Worm (Caenorhabditis elegans) whole organism, dauer: ENCODE data around the gene msp-31.
"Not testable (repeated sequence)": the region's sequence is repeated elsewhere in the genome, so short reads cannot be mapped to it uniquely, and the experiment has no call there.

Source experiments
- unc-62 ChIP-seq: sonication (generic microtip); optimal IDR thresholded peaks from 2 replicates; lab custom pipeline; 2017; ENCODE audit warnings: missing biosample characterization, missing genetic modification reagents, missing genetic modification characterization

The msp-31 gene

DNA sequence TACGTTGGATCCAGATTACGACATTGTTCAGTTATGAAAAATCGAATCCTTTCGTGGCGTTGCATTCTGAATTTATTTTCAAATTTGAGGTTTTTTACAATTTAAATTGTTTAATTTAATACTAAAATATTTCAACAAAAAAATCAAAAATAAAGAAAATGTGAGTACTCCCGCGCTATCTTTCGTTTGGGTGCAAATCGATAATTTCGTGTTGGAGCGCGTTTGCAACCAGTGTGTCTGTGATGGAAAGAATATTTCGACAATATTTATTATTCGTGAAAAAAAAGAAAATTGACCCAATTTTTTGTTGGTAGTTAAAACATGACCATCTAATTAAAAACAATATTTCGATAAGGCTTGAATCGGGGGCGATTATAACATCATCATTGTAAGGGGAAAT lies 14.3 kb downstream of the msp-31 start, which contains the start of gene R05F9.9:
TSS of gene R05F9.9 (minus strand) at position 66 of the 400 bp plus-strand sequence.
- TF ChIP-seq unc-62 (GFP tag; lab: Kevin White, UChicago), result no peak

ce11 chrII:4898529-4898928 lies 17.8 kb downstream of the msp-31 start, which contains the start of gene msp-32:
Gene msp-32, plus strand, starts transcription at chrII:4898829.
- not testable (repeated sequence) for TF ChIP-seq unc-62 (GFP tag; lab: Kevin White, UChicago)

DNA sequence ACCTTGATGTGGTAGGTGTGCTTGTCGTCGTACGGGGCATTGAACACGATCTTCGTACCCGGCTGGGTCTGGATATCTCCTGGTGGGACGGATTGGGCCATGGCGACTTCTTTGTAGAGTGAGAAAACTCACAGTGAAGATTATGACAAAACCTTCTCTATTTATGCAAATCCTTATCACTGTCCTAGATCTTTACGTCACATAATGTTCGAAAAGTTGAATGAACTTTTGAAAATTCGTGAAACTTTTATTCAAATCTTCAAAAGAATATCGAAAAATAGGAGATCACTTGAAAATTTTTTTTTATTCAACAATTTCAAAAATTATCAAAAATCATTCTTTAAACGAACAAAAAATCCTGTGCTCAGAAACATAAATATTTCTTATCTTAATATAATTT lies 23.8 kb downstream of the msp-31 start, which contains the start of gene msp-33:
TSS of gene msp-33 (minus strand) at position 101 of the 400 bp plus-strand sequence.
- TF ChIP-seq unc-62 (GFP tag; lab: Kevin White, UChicago), result no peak

ce11 chrII:4891012-4891775 lies 25.2 kb downstream of the msp-31 start, which contains the start of gene gst-9:
Gene gst-9, plus strand, starts transcription at chrII:4891585.
- no peak for TF ChIP-seq unc-62 (GFP tag; lab: Kevin White, UChicago)

DNA sequence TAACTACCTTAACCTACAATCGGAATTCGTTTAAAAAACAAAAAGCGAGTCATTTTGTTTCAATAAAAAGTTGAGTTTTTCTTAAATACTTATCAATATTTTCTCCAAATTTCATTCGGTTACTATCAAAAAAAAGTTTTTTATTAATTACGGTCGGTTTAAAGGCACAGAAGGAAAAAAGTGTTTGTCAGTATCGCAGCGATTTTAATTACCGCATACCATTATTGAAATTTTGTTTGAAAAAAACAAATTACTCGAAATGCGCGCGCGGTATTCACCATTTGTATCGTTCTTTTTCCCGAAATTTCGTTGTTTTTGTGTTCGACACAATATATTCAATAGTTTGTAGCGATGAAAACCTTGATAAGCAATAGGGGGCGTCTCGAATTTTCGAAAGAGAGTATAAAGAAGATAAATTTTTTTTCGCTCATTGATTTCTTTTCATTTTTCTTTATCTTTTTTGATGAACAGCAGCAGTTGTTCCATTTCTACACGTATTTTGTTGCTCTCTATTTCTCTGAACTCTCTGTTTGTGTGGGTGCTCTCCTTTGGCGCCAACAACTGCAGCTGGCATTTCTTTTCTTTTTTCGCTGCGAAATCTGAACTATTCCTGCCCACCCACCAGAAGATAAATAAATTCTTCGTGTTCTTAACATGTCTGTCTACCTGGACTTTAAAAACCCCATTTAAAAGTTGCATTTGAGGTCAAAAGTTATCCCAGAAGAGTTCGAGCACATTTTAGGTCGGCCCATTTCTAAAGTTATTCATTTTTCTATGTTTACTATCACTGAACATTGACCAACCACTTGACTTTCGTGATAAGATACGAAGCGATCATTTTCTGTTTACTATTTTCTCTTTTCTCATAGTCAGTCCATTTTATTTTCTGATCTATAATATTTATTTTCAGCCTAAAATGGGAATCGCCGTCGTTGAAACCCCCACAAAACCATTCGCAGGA lies 27.6 kb downstream of the msp-31 start, which contains the start of gene pgm-1:
TSS of gene pgm-1 (plus strand) at position 911 of the 961 bp plus-strand sequence.
- no peak for TF ChIP-seq unc-62 (GFP tag; lab: Kevin White, UChicago)

- TF ChIP-seq unc-62 (GFP tag; lab: Kevin White, UChicago), result no peak
Observed at ce11 chrII:4885976-4886375, 30.4 kb downstream of the msp-31 start, which contains the start of gene R05F9.7. Gene R05F9.7, plus strand, starts transcription at chrII:4886276.

ce11 chrII:4884403-4884802 lies 32.0 kb downstream of the msp-31 start:
- TF ChIP-seq unc-62 (GFP tag; lab: Kevin White, UChicago), result no peak

DNA sequence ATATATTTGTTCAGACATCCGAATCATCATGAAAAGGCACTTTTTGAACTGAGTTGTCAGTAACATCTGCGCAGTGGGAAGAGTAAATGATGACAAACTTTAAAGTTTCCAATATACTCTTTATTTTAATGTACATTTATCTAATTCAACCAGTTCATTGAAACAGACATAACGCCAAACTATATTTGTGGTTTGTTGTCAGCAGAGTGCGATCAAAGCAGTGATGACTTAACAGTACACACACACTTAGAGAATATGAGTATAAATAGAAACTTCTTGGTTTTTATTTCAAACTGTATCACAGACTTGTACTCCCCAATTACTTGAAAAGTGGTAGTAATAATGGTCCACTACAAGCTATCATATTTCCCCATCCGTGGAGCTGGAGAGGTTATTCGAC lies 33.0 kb downstream of the msp-31 start, which contains the start of gene gst-8:
TSS of gene gst-8 (plus strand) at position 301 of the 400 bp plus-strand sequence.
- no peak for TF ChIP-seq unc-62 (GFP tag; lab: Kevin White, UChicago)

DNA sequence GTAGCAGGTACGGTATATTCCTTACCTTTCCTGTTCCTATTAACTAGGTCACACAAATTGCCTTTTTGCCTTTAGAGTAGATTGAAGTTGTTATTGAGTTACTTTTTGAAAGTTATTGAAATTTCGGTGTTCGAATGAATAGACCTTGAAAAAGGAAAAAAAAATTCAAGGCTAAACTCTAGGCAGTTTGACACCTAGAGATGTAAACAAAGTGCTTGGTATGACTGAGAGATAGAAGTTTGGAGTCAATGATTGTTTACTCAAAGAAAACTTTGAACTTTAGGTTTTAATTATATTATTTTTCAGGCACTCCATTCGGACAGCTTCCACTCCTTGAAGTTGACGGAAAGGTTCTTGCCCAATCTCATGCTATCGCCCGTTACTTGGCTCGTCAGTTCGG lies 33.9 kb downstream of the msp-31 start:
- no peak for TF ChIP-seq unc-62 (GFP tag; lab: Kevin White, UChicago)

DNA sequence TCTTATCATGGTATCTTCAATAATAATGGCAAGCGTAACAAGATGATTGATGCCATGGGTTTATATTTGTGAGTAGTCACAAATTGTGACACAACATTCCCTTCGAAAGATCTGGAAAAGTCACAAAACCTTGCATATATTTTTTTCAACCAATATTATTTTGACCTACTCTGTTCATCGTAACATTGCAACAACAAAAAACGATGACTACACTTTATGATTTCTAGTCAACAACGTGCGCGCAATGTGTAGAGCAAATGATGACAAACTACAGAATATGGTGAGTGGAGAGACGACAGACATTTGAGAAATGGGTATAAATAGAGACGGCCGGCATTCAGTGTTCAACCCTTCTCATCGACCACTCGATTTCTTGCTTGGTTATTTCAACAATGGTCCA lies 34.6 kb downstream of the msp-31 start, which contains the start of gene gst-7:
TSS of gene gst-7 (plus strand) at position 336 of the 400 bp plus-strand sequence.
- no peak for TF ChIP-seq unc-62 (GFP tag; lab: Kevin White, UChicago)

DNA sequence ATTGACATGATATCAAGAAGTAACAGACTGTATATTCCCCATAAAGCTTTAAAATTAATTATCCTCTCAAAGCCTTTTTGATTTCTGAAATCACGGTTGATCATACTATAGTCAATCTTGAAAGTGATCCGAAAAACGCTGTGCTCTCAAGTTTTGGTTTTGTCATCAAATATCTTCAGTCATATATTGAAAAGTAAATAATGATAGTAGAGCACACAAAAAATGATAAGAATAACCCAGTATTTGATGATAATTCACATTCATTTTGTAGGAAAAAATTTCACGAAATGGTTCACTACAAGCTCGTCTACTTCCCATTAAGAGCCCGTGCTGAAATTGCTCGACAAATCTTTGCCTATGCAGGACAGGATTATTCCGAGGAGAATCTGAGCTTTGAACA lies 36.7 kb downstream of the msp-31 start, which contains the start of gene gst-6:
TSS of gene gst-6 (plus strand) at position 263 of the 400 bp plus-strand sequence.
- no peak for TF ChIP-seq unc-62 (GFP tag; lab: Kevin White, UChicago)

DNA sequence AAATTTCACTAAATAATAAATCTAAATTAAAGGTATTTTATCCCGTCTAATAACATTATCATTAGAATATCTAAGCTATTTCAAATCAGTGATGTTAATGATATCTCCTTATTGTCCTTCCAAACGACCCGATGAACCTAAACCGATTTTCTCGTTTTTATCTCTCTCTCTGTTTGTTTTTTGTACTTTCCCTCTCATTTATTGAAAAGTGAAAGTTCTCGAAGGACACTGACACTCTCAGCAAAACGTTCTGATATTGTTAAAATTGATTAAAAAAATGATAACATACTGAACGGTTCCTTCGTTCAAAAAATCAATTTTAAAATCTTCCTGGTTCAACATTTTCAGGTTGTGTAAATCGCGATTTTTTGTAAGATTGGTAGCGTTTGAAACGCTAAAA lies 40.3 kb downstream of the msp-31 start, which contains the start of gene F11G11.13:
TSS of gene F11G11.13 (minus strand) at position 89 of the 400 bp plus-strand sequence.
- TF ChIP-seq unc-62 (GFP tag; lab: Kevin White, UChicago), result no peak

DNA sequence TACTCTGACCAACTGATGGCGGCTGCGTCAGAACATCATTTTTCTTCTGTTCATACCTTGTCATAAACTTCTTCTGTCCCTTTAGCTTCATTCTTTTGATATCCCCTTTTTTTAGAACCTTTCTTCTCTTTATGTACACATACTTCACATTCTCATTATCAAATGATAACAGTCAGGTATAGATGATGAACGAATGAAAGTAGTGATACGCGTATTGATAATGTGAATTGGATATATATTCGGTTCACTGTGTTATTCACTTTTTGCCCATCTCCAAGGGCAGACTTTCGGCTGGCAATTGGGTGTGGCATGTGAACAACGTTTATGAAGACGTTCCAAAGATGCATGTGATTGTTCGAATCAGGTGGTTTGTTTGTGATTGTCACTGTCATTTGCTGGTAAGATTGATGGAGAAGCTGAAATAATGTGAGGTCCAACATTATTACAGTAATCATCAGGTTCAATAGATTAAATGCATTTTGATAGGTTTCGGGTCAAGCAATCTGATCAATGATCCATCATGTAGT lies 42.0 kb downstream of the msp-31 start, which contains the start of gene F11G11.15:
TSS of gene F11G11.15 (plus strand) at position 511 of the 527 bp plus-strand sequence.
- no peak for TF ChIP-seq unc-62 (GFP tag; lab: Kevin White, UChicago)

ce11 chrII:4873029-4873428 lies 43.3 kb downstream of the msp-31 start, which contains the start of gene col-73:
Gene col-73, minus strand, starts transcription at chrII:4873129.
- no peak for TF ChIP-seq unc-62 (GFP tag; lab: Kevin White, UChicago)

DNA sequence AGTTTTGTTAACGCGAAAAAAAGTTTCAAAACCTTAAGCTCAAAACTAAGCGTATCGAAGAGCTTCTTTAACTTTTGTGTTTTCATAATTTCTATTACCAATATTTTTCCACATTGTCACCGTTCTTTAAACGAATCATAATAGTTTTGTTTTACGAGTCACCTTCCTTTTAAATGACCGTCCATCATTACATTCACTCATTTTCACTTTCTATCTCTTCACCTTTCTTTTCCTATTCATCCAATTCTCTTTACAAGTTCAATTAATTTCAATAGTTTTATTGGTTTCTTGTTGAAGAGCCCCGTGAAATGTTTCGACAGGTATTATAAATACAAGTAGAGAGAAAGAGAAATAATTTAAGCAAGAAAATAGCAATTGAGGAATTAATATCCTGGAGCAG lies 44.5 kb downstream of the msp-31 start:
- TF ChIP-seq unc-62 (GFP tag; lab: Kevin White, UChicago), result no peak
